Worm (Caenorhabditis elegans) whole organism, L4/young adult: ENCODE results near the gene Y71H2B.2.

Source experiments
- dao-5 ChIP-seq: sonication (generic microtip); optimal IDR thresholded peaks from 2 replicates; lab custom pipeline; 2016; ENCODE audit warnings: missing genotype, missing genetic modification characterization, moderate library complexity, missing compliant biosample characterization
- him-1 ChIP-seq: sonication (generic microtip); optimal IDR thresholded peaks from 2 replicates; lab custom pipeline; 2016; ENCODE audit warnings: missing genotype, missing genetic modification reagents, missing genetic modification characterization, missing compliant biosample characterization

- TF ChIP-seq dao-5 (tag; lab: Kevin White, UChicago) = no peak
- TF ChIP-seq him-1 (tag; lab: Kevin White, UChicago) = no peak
Measured at ce11 chrIII:2622870-2623269, at the start of gene Y71H2B.2.
